Worm (Caenorhabditis elegans) whole organism, L2 larva: Measurements from ENCODE around the gene sra-13.

Experiments used
- ZK546.5 ChIP-seq: sonication (generic microtip); optimal IDR thresholded peaks from 2 replicates; lab custom pipeline; 2017; ENCODE audit warnings: missing biosample characterization, missing genetic modification characterization
- blmp-1 ChIP-seq: sonication (generic microtip); optimal IDR thresholded peaks from 2 replicates; lab custom pipeline; 2017; ENCODE audit warnings: missing genetic modification characterization, mild to moderate bottlenecking, missing compliant biosample characterization, antibody characterized with exemption, moderate library complexity; ENCODE audit not compliant: insufficient read depth
- fos-1 ChIP-seq: fragments of 150-350 bp; optimal IDR thresholded peaks from 2 replicates; lab custom pipeline; 2014; ENCODE audit warnings: missing biosample characterization, missing genetic modification characterization
- lin-13 ChIP-seq: fragments of 150-350 bp; optimal IDR thresholded peaks from 2 replicates; lab custom pipeline; 2014; ENCODE audit warnings: missing biosample characterization, missing genetic modification reagents, missing genetic modification characterization
- mdl-1 ChIP-seq, 2 experiments: fragments of 150-350 bp in 1 of 2; sonication (generic microtip) in 1 of 2; optimal IDR thresholded peaks; 2 replicates each; lab custom pipeline; 2017; ENCODE audit warnings: missing biosample characterization in 2 of 2, missing genetic modification characterization in 2 of 2
- nhr-11 ChIP-seq: fragments of 150-350 bp; optimal IDR thresholded peaks from 2 replicates; lab custom pipeline; 2014; ENCODE audit warnings: missing biosample characterization, missing genetic modification characterization
- nhr-12 ChIP-seq: fragments of 150-350 bp; optimal IDR thresholded peaks from 2 replicates; lab custom pipeline; 2014; ENCODE audit warnings: missing biosample characterization, missing genetic modification characterization
- nhr-77 ChIP-seq: fragments of 150-350 bp; optimal IDR thresholded peaks from 2 replicates; lab custom pipeline; 2014; ENCODE audit warnings: missing biosample characterization, missing genetic modification characterization
- skn-1 ChIP-seq: sonication (generic microtip); optimal IDR thresholded peaks from 2 replicates; lab custom pipeline; 2017; ENCODE audit warnings: missing biosample characterization, missing genetic modification characterization
- unc-62 ChIP-seq: fragments of 150-350 bp; optimal IDR thresholded peaks from 2 replicates; lab custom pipeline; 2014; ENCODE audit warnings: missing biosample characterization, missing genetic modification reagents, missing genetic modification characterization
- ztf-11 ChIP-seq: sonication (generic microtip); optimal IDR thresholded peaks from 2 replicates; lab custom pipeline; 2017; ENCODE audit warnings: missing biosample characterization, missing genetic modification characterization

DNA sequence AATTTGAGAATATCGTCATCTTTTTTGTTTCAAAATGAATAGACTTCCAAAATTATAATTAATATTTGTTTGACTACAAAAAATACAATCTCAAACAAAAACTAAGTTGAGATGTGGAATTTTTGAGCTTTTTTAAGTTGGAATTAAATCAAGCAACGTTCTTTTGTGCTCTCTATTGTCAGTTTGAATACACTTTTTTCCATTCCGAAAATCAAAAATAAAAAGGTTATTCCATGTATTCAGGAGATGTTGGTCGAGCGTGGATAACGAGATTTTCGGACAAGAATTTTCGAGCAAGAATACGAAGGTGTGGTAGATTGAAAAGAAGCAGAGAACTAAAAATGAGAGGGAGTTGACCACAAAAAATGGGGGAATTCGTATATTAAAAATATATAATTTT lies 37.3 kb upstream of the sra-13 start:
- TF ChIP-seq nhr-11 (tag; lab: Kevin White, UChicago) = no peak
- no peak for TF ChIP-seq mdl-1 (tag; optimal IDR thresholded peaks at IDR 0.05; lab: Kevin White, UChicago)
- TF ChIP-seq lin-13 = no peak
- no peak for TF ChIP-seq ZK546.5
- TF ChIP-seq unc-62 (GFP tag; lab: Kevin White, UChicago) = no peak
- TF ChIP-seq fos-1 (tag; lab: Kevin White, UChicago) = no peak
- TF ChIP-seq blmp-1 (tag; lab: Kevin White, UChicago) = no peak
- TF ChIP-seq nhr-12 (tag; lab: Kevin White, UChicago) = no peak
- no peak for TF ChIP-seq nhr-77
- TF ChIP-seq skn-1 (tag; lab: Kevin White, UChicago) = no peak
- TF ChIP-seq ztf-11 = no peak
